Worm (Caenorhabditis elegans) whole organism, mixed stage, embryonic: Measurements from ENCODE around the gene unc-26.

ENCODE experiments used
- blmp-1 ChIP-seq: fragments of 150-350 bp; optimal IDR thresholded peaks from 2 replicates; lab custom pipeline; 2014; ENCODE audit warnings: missing biosample characterization, missing genetic modification characterization
- elt-1 ChIP-seq: sonication (generic microtip); optimal IDR thresholded peaks from 2 replicates; lab custom pipeline; 2017; ENCODE audit warnings: missing genetic modification characterization, mild to moderate bottlenecking, missing compliant biosample characterization, antibody characterized with exemption, moderate library complexity, borderline replicate concordance; ENCODE audit not compliant: insufficient read depth
- elt-3 ChIP-seq: fragments of 150-350 bp; optimal IDR thresholded peaks from 2 replicates; lab custom pipeline; 2014; ENCODE audit warnings: missing biosample characterization, missing genetic modification characterization
- mls-2 ChIP-seq: sonication (generic microtip); optimal IDR thresholded peaks from 2 replicates; lab custom pipeline; 2016; ENCODE audit warnings: mild to moderate bottlenecking, missing genetic modification characterization, moderate library complexity, missing compliant biosample characterization
- nhr-237 ChIP-seq: fragments of 150-350 bp; optimal IDR thresholded peaks from 2 replicates; lab custom pipeline; 2014; ENCODE audit warnings: missing biosample characterization, missing genetic modification characterization
- sptf-1 ChIP-seq: sonication (generic microtip); optimal IDR thresholded peaks from 2 replicates; lab custom pipeline; 2017; ENCODE audit warnings: mild to moderate bottlenecking, missing genetic modification characterization, moderate library complexity, missing compliant biosample characterization
- unc-62 ChIP-seq: fragments of 150-350 bp; optimal IDR thresholded peaks from 2 replicates; lab custom pipeline; 2014; ENCODE audit warnings: missing biosample characterization, missing genetic modification reagents, missing genetic modification characterization
- ztf-11 ChIP-seq: fragments of 150-350 bp; optimal IDR thresholded peaks from 2 replicates; lab custom pipeline; 2014; ENCODE audit warnings: missing biosample characterization, missing genetic modification characterization

ce11 chrIV:13289321-13289720 is 17.0 kb upstream of the unc-26 start, which contains the start of gene Y67H2A.10:
- TF ChIP-seq unc-62 (no peak), ztf-11 (no peak), elt-3 (tag; lab: Kevin White, UChicago) (no peak), elt-1 (tag; lab: Kevin White, UChicago) (no peak), sptf-1 (tag; lab: Kevin White, UChicago) (no peak), mls-2 (no peak), blmp-1 (tag; lab: Kevin White, UChicago) (no peak), nhr-237 (tag; lab: Kevin White, UChicago) (no peak)
